Worm (Caenorhabditis elegans) whole organism, L2 larva: ENCODE data around the gene C30B5.2.
A peak's percentile ranks its signal among the peaks of the same experiment; 100 is the strongest.

Experiments
- C34F6.9 ChIP-seq: fragments of 150-350 bp; optimal IDR thresholded peaks from 2 replicates; lab custom pipeline; 2014; ENCODE audit warnings: missing biosample characterization, missing genetic modification characterization
- F13H6.1 ChIP-seq: sonication (generic microtip); optimal IDR thresholded peaks from 2 replicates; lab custom pipeline; 2016; ENCODE audit warnings: missing genetic modification characterization, missing compliant biosample characterization
- R02D3.7 ChIP-seq: fragments of 150-350 bp; optimal IDR thresholded peaks from 2 replicates; lab custom pipeline; 2014; ENCODE audit warnings: missing biosample characterization, missing genetic modification characterization
- Y55F3AM.14 ChIP-seq: fragments of 200-800 bp; sonication (Bioruptor generic); optimal IDR thresholded peaks from 2 replicates; lab custom pipeline; 2018; ENCODE audit warnings: mild to moderate bottlenecking, missing genetic modification characterization, missing compliant biosample characterization
- alr-1 ChIP-seq: fragments of 150-350 bp; optimal IDR thresholded peaks from 2 replicates; lab custom pipeline; 2014; ENCODE audit warnings: missing biosample characterization, missing genetic modification characterization
- aly-2 ChIP-seq: fragments of 150-350 bp; optimal IDR thresholded peaks from 2 replicates; lab custom pipeline; 2014; ENCODE audit warnings: missing biosample characterization, missing genetic modification characterization
- blmp-1 ChIP-seq: sonication (generic microtip); optimal IDR thresholded peaks from 2 replicates; lab custom pipeline; 2017; ENCODE audit warnings: missing genetic modification characterization, mild to moderate bottlenecking, missing compliant biosample characterization, antibody characterized with exemption, moderate library complexity; ENCODE audit not compliant: insufficient read depth
- ceh-16 ChIP-seq: fragments of 150-350 bp; optimal IDR thresholded peaks from 2 replicates; lab custom pipeline; 2014; ENCODE audit warnings: missing biosample characterization, missing genetic modification characterization
- crh-2 ChIP-seq: sonication (generic microtip); optimal IDR thresholded peaks from 2 replicates; lab custom pipeline; 2017; ENCODE audit warnings: missing biosample characterization, missing genetic modification characterization
- dmd-4 ChIP-seq: sonication (generic microtip); optimal IDR thresholded peaks from 2 replicates; lab custom pipeline; 2017; ENCODE audit warnings: missing biosample characterization, missing genetic modification characterization
- egl-27 ChIP-seq: sonication (generic microtip); optimal IDR thresholded peaks from 3 replicates; lab custom pipeline; 2017; ENCODE audit warnings: missing biosample characterization, missing genetic modification reagents, missing genetic modification characterization
- elt-1 ChIP-seq: fragments of 150-350 bp; optimal IDR thresholded peaks from 2 replicates; lab custom pipeline; 2014; ENCODE audit warnings: missing biosample characterization, missing genetic modification characterization
- elt-3 ChIP-seq: sonication (generic microtip); optimal IDR thresholded peaks from 2 replicates; lab custom pipeline; 2017; ENCODE audit warnings: missing biosample characterization, missing genetic modification characterization
- fos-1 ChIP-seq: fragments of 150-350 bp; optimal IDR thresholded peaks from 2 replicates; lab custom pipeline; 2014; ENCODE audit warnings: missing biosample characterization, missing genetic modification characterization
- gmeb-1 ChIP-seq: fragments of 150-350 bp; optimal IDR thresholded peaks from 2 replicates; lab custom pipeline; 2014; ENCODE audit warnings: missing biosample characterization, missing genetic modification characterization
- lin-39 ChIP-seq: fragments of 150-350 bp; optimal IDR thresholded peaks from 2 replicates; lab custom pipeline; 2014; ENCODE audit warnings: missing biosample characterization, missing genetic modification reagents, missing genetic modification characterization
- mab-5 ChIP-seq: fragments of 150-350 bp; optimal IDR thresholded peaks from 2 replicates; lab custom pipeline; 2014; ENCODE audit warnings: missing biosample characterization, missing genetic modification characterization
- mbf-1 ChIP-seq: sonication (generic microtip); optimal IDR thresholded peaks from 2 replicates; lab custom pipeline; 2017; ENCODE audit warnings: missing biosample characterization, missing genetic modification characterization
- mdl-1 ChIP-seq, 2 experiments: fragments of 150-350 bp in 1 of 2; sonication (generic microtip) in 1 of 2; optimal IDR thresholded peaks; 2 replicates each; lab custom pipeline; 2017; ENCODE audit warnings: missing biosample characterization in 2 of 2, missing genetic modification characterization in 2 of 2
- nhr-12 ChIP-seq: fragments of 150-350 bp; optimal IDR thresholded peaks from 2 replicates; lab custom pipeline; 2014; ENCODE audit warnings: missing biosample characterization, missing genetic modification characterization
- nhr-129 ChIP-seq: fragments of 150-350 bp; optimal IDR thresholded peaks from 2 replicates; lab custom pipeline; 2014; ENCODE audit warnings: missing biosample characterization, missing genetic modification characterization
- nhr-21 ChIP-seq: fragments of 150-350 bp; optimal IDR thresholded peaks from 2 replicates; lab custom pipeline; 2014; ENCODE audit warnings: missing biosample characterization, missing genetic modification characterization
- nhr-237 ChIP-seq: fragments of 150-350 bp; optimal IDR thresholded peaks from 2 replicates; lab custom pipeline; 2014; ENCODE audit warnings: missing biosample characterization, missing genetic modification characterization
- nhr-25 ChIP-seq: fragments of 150-350 bp; sonication (generic microtip); optimal IDR thresholded peaks from 3 replicates; lab custom pipeline; 2014; ENCODE audit warnings: missing biosample characterization, missing genetic modification characterization
- nhr-6 ChIP-seq: fragments of 150-350 bp; optimal IDR thresholded peaks from 2 replicates; lab custom pipeline; 2014; ENCODE audit warnings: missing biosample characterization, missing genetic modification characterization
- nhr-77 ChIP-seq: fragments of 150-350 bp; optimal IDR thresholded peaks from 2 replicates; lab custom pipeline; 2014; ENCODE audit warnings: missing biosample characterization, missing genetic modification characterization
- sem-4 ChIP-seq: fragments of 150-350 bp; optimal IDR thresholded peaks from 2 replicates; lab custom pipeline; 2014; ENCODE audit warnings: missing biosample characterization, missing genetic modification reagents, missing genetic modification characterization
- skn-1 ChIP-seq: sonication (generic microtip); optimal IDR thresholded peaks from 2 replicates; lab custom pipeline; 2017; ENCODE audit warnings: missing biosample characterization, missing genetic modification characterization
- sma-9 ChIP-seq, 2 experiments: fragments of 150-350 bp in 1 of 2; sonication (generic microtip) in 1 of 2; optimal IDR thresholded peaks; 2 replicates each; lab custom pipeline; 2014 to 2016; ENCODE audit warnings: missing genetic modification characterization in 2 of 2, mild to moderate bottlenecking in 1 of 2, missing biosample characterization in 1 of 2, missing compliant biosample characterization in 1 of 2, missing genetic modification reagents in 1 of 2, moderate library complexity in 1 of 2
- snpc-4 ChIP-seq: fragments of 150-350 bp; optimal IDR thresholded peaks from 2 replicates; lab custom pipeline; 2014; ENCODE audit warnings: missing biosample characterization, missing genetic modification characterization
- unc-55 ChIP-seq: fragments of 150-350 bp; sonication (generic microtip); optimal IDR thresholded peaks from 3 replicates; lab custom pipeline; 2014; ENCODE audit warnings: missing biosample characterization, missing genetic modification reagents, missing genetic modification characterization
- unc-62 ChIP-seq: fragments of 150-350 bp; optimal IDR thresholded peaks from 2 replicates; lab custom pipeline; 2014; ENCODE audit warnings: missing biosample characterization, missing genetic modification reagents, missing genetic modification characterization
- ztf-1 ChIP-seq: fragments of 200-800 bp; sonication (Bioruptor generic); conservative IDR thresholded peaks from 2 replicates; pipeline ENCODE4 v1.3.6; 2022; ENCODE audit warnings: missing genetic modification characterization, missing compliant biosample characterization
- ztf-11 ChIP-seq: sonication (generic microtip); optimal IDR thresholded peaks from 2 replicates; lab custom pipeline; 2017; ENCODE audit warnings: missing biosample characterization, missing genetic modification characterization
- ztf-4 ChIP-seq: fragments of 150-350 bp; optimal IDR thresholded peaks from 2 replicates; lab custom pipeline; 2014; ENCODE audit warnings: missing biosample characterization, missing genetic modification characterization

C30B5.2 gene

DNA sequence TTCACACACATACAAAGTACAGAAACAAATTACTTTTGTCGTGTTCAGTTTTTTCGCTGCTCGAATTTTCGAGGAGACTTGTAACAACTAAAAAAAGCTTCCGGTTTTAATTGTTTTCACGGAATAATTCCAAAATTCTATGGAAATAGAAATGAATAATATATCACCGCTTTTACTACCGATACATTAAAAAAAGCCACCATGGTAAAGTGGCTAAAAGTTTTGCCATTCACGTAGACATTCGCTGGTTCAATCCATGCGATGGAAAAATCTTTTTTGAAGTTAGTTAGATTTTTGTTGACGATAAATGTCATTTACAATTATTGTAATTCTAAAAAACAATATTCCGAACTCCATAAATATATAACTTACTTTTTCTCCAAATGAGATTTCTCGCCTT, 28.3 kb upstream of the C30B5.2 start:
- TF ChIP-seq nhr-21 (tag; lab: Kevin White, UChicago), result no peak
- TF ChIP-seq skn-1 (tag; lab: Kevin White, UChicago), result no peak
- TF ChIP-seq ceh-16, result no peak
- TF ChIP-seq nhr-77, result no peak
- no peak for TF ChIP-seq mdl-1 (tag; optimal IDR thresholded peaks at IDR 0.05; lab: Kevin White, UChicago)
- no peak for TF ChIP-seq egl-27
- TF ChIP-seq gmeb-1 (tag; lab: Kevin White, UChicago), result no peak
- TF ChIP-seq nhr-25, result no peak
- TF ChIP-seq aly-2 (tag; lab: Kevin White, UChicago), result no peak
- no peak for TF ChIP-seq nhr-237 (tag; lab: Kevin White, UChicago)
- no peak for TF ChIP-seq nhr-6
- TF ChIP-seq elt-1, result no peak
- TF ChIP-seq R02D3.7 (tag; lab: Kevin White, UChicago), result no peak
- TF ChIP-seq dmd-4 (tag; lab: Kevin White, UChicago), result no peak
- no peak for TF ChIP-seq ztf-1
- no peak for TF ChIP-seq lin-39
- no peak for TF ChIP-seq fos-1 (tag; lab: Kevin White, UChicago)
- TF ChIP-seq ztf-4, result no peak
- no peak for TF ChIP-seq crh-2
- TF ChIP-seq, all 48 proteins: peak for 0

DNA sequence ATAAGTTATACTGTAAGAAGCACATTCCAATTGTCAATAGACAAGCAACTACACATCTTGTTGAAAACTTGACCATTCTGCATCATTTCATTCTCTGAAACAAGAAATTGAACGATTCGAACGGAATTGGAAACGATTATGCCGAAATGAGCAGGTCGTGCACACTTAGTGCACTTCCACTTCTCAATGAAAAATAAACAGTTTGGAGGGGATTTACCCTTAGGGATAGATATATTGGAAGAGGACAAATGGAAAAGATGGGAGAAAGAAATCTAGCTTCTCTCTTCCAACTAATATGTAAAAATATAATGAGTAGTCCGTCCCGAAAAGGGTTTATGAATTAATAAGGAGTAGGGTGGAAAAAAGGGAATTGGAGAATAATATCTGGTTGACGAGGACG, 27.8 kb upstream of the C30B5.2 start, which contains the start of gene hst-3.1:
Gene hst-3.1 (minus strand): TSS at position 101 of the 400 bp plus-strand sequence.
- TF ChIP-seq nhr-237 (tag; lab: Kevin White, UChicago), result no peak
- TF ChIP-seq unc-62, result no peak
- TF ChIP-seq nhr-12, result no peak
- no peak for TF ChIP-seq snpc-4 (tag; lab: Kevin White, UChicago)

DNA sequence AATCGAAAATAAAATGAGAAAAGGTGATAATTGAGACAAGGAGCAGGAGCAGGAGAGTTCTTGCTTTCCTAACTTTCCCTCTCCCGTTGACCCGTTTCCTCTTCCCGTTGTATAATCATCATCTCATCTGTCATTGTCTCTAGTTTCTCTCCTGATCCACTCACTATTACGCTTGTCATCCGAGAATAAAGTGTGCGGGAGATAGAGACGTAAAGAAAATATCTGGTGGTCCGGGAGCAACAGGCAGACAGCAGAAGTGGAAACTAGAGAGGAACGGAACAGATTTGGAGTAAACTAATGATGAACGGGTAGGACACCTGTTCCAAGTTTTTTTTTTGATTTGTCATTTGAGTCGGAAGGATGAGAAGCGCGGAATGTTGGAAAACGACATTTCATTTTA, 26.7 kb upstream of the C30B5.2 start:
- TF ChIP-seq sma-9 (GFP tag; optimal IDR thresholded peaks at IDR 0.05; lab: Kevin White, UChicago) (peak; percentile 16), sma-9 (tag; optimal IDR thresholded peaks at IDR 0.05; lab: Kevin White, UChicago) (no peak), F13H6.1 (tag; lab: Kevin White, UChicago) (peak; percentile 53), skn-1 (tag; lab: Kevin White, UChicago) (no peak), mab-5 (tag; lab: Kevin White, UChicago) (no peak), nhr-129 (peak; percentile 43)

DNA sequence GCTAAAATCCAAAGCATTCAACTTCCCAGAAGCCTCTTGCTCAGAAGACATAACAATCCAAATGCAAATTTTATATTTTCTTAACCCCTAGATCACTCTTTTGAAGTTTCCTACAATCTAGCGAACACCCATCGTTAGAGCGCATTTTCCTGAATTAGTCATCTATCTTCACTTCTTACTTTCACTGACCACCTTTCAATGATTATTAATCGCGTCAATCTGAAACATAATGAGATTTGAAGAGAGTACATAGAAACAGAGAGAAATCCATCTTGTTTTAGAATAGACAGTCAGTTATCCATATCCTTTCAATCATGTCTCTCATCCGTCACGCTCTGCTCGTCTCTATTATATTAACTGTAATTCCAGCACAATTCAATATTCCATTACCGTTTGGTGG, 25.8 kb upstream of the C30B5.2 start, which contains the start of gene F40H3.3:
Gene F40H3.3 (plus strand): TSS at position 280 of the 400 bp plus-strand sequence.
- TF ChIP-seq mbf-1 (tag; lab: Kevin White, UChicago), result no peak
- peak; percentile 11 for TF ChIP-seq lin-39

DNA sequence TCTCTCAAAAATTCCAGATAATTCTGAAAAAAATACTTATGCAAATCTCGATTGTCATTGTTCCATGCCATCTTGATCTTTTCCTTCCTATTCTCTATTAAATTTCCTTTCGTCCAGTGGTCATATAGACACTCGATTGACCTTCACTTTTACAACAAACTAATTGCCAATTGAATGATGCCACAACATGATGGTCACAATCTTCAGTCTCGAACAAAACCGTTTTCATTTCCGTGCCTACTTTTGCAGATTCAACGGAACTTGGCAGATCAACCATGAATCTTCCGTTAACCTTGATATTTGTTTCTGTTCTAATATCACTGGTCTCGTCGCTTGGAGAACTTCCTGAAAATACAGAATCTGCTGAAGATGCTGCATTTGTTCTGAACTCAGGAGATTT, 23.6 kb upstream of the C30B5.2 start, which contains the start of gene F40H3.2:
Gene F40H3.2 (plus strand): TSS at position 250 of the 400 bp plus-strand sequence.
- peak; percentile 21 for TF ChIP-seq nhr-25
- TF ChIP-seq Y55F3AM.14, result no peak
- peak; percentile 15 for TF ChIP-seq blmp-1 (tag; lab: Kevin White, UChicago)

DNA sequence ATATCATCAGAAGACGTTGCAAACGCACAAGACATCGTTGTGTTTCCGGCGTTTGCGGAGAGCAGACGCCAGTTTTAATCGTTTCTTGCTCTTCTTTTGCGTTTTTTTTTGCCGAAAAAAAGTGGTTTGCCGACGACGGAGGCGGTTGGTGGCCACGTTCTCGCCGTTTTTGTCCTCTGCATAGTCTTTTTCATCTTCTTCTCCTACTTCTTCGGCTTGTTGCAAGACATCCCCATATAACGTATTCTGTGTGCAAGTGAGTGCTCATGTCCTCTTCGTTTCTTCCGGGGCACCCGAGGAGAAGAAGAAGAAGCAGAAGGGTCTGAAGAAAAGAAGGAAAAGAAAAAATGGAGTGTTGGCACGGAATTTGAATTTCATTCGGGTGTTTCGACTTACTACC, 22.0 kb upstream of the C30B5.2 start:
- no peak for TF ChIP-seq elt-3 (tag; lab: Kevin White, UChicago)
- no peak for TF ChIP-seq unc-62
- no peak for TF ChIP-seq nhr-6
- no peak for TF ChIP-seq mab-5 (tag; lab: Kevin White, UChicago)
- TF ChIP-seq C34F6.9, result peak; percentile 7
- TF ChIP-seq ztf-1, result no peak
- TF ChIP-seq sma-9 (GFP tag; optimal IDR thresholded peaks at IDR 0.05; lab: Kevin White, UChicago), result peak; percentile 15
- TF ChIP-seq sma-9 (tag; optimal IDR thresholded peaks at IDR 0.05; lab: Kevin White, UChicago), result no peak
- no peak for TF ChIP-seq nhr-12
- peak; percentile 46 for TF ChIP-seq sem-4 (tag; lab: Kevin White, UChicago)
- peak; percentile 1 for TF ChIP-seq unc-55
- no peak for TF ChIP-seq ztf-11
- no peak for TF ChIP-seq ztf-4
- TF ChIP-seq alr-1 (tag; lab: Kevin White, UChicago), result no peak
- no peak for TF ChIP-seq Y55F3AM.14
